Worm (Caenorhabditis elegans) whole organism, midembryonic: ENCODE results near the gene sel-7.

Source experiments
- T22C8.4 ChIP-seq: fragments of 200-800 bp; sonication (Bioruptor generic); IDR thresholded peaks from 2 replicates; pipeline ENCODE4 v1.3.6; 2022; ENCODE audit warnings: missing genetic modification characterization, missing compliant biosample characterization
- cog-1 ChIP-seq: sonication (generic microtip); optimal IDR thresholded peaks from 2 replicates; lab custom pipeline; 2016; ENCODE audit warnings: missing genetic modification characterization, missing compliant biosample characterization
- flt-1 ChIP-seq: fragments of 200-800 bp; sonication (Bioruptor generic); IDR thresholded peaks from 2 replicates; pipeline ENCODE4 v1.3.6; 2022; ENCODE audit warnings: missing genetic modification characterization, missing compliant biosample characterization
- klf-2 ChIP-seq: fragments of 200-800 bp; sonication (Bioruptor generic); conservative IDR thresholded peaks from 2 replicates; pipeline ENCODE4 v1.3.6; 2022; ENCODE audit warnings: missing genetic modification reagents, missing genetic modification characterization, missing compliant biosample characterization
- med-1 ChIP-seq: sonication (generic microtip); optimal IDR thresholded peaks from 2 replicates; lab custom pipeline; 2017; ENCODE audit warnings: missing genetic modification characterization, mild to moderate bottlenecking, missing compliant biosample characterization, antibody characterized with exemption, missing genetic modification reagents; ENCODE audit not compliant: insufficient read depth
- ref-1 ChIP-seq: fragments of 200-800 bp; sonication (Bioruptor generic); conservative IDR thresholded peaks from 2 replicates; pipeline ENCODE4 v1.3.6; 2022; ENCODE audit warnings: missing genetic modification reagents, missing genetic modification characterization, missing compliant biosample characterization
- tab-1 ChIP-seq: fragments of 200-800 bp; sonication (Bioruptor generic); IDR thresholded peaks from 2 replicates; pipeline ENCODE4 v1.3.6; 2022; ENCODE audit warnings: missing genetic modification characterization, missing compliant biosample characterization
- ztf-23 ChIP-seq: fragments of 200-800 bp; sonication (Bioruptor generic); IDR thresholded peaks from 2 replicates; pipeline ENCODE4 v1.3.6; 2022; ENCODE audit warnings: missing genetic modification reagents, missing genetic modification characterization, missing compliant biosample characterization
- ztf-29 ChIP-seq: fragments of 200-800 bp; sonication (Bioruptor generic); IDR thresholded peaks from 2 replicates; pipeline ENCODE4 v1.3.6; 2022; ENCODE audit warnings: missing genetic modification reagents, missing genetic modification characterization, missing compliant biosample characterization

The sel-7 gene

ce11 chrX:14347573-14347972 lies 7.3 kb upstream of the sel-7 start, which contains the start of gene K04G11.3:
K04G11.3 (minus strand) TSS chrX:14347673.
- TF ChIP-seq med-1 (GFP tag; lab: Kevin White, UChicago) (no peak), klf-2 (GFP tag; lab: Robert Waterston, UW) (no peak), ref-1 (no peak), cog-1 (tag; lab: Kevin White, UChicago) (no peak), flt-1 (GFP tag; lab: Robert Waterston, UW) (no peak), tab-1 (GFP tag; lab: Robert Waterston, UW) (no peak), T22C8.4 (GFP tag; lab: Robert Waterston, UW) (no peak), ztf-23 (GFP tag; lab: Robert Waterston, UW) (no peak), ztf-29 (GFP tag; lab: Robert Waterston, UW) (no peak)

- TF ChIP-seq ztf-29 (GFP tag; lab: Robert Waterston, UW) (no peak), flt-1 (GFP tag; lab: Robert Waterston, UW) (no peak)
These were observed 558 bp downstream of the sel-7 start for ce11 chrX:14339723-14340122.

- TF ChIP-seq T22C8.4 (GFP tag; lab: Robert Waterston, UW) (no peak), tab-1 (GFP tag; lab: Robert Waterston, UW) (no peak), med-1 (GFP tag; lab: Kevin White, UChicago) (no peak), ztf-29 (GFP tag; lab: Robert Waterston, UW) (no peak), klf-2 (GFP tag; lab: Robert Waterston, UW) (no peak), cog-1 (tag; lab: Kevin White, UChicago) (no peak), ref-1 (no peak), ztf-23 (GFP tag; lab: Robert Waterston, UW) (no peak), flt-1 (GFP tag; lab: Robert Waterston, UW) (no peak)
These were observed 1.4 kb downstream of the sel-7 start for ce11 chrX:14338896-14339295.

ce11 chrX:14335621-14336020 lies 4.7 kb downstream of the sel-7 start:
- TF ChIP-seq tab-1 (GFP tag; lab: Robert Waterston, UW) (no peak), klf-2 (GFP tag; lab: Robert Waterston, UW) (no peak), T22C8.4 (GFP tag; lab: Robert Waterston, UW) (no peak), flt-1 (GFP tag; lab: Robert Waterston, UW) (no peak), ztf-23 (GFP tag; lab: Robert Waterston, UW) (no peak), ref-1 (no peak), ztf-29 (GFP tag; lab: Robert Waterston, UW) (no peak), med-1 (GFP tag; lab: Kevin White, UChicago) (no peak), cog-1 (tag; lab: Kevin White, UChicago) (no peak)

- no peak for TF ChIP-seq med-1 (GFP tag; lab: Kevin White, UChicago)
- no peak for TF ChIP-seq ztf-23 (GFP tag; lab: Robert Waterston, UW)
- no peak for TF ChIP-seq klf-2 (GFP tag; lab: Robert Waterston, UW)
- no peak for TF ChIP-seq tab-1 (GFP tag; lab: Robert Waterston, UW)
- TF ChIP-seq cog-1 (tag; lab: Kevin White, UChicago): no peak
- no peak for TF ChIP-seq ztf-29 (GFP tag; lab: Robert Waterston, UW)
- TF ChIP-seq T22C8.4 (GFP tag; lab: Robert Waterston, UW): no peak
- no peak for TF ChIP-seq ref-1
- TF ChIP-seq flt-1 (GFP tag; lab: Robert Waterston, UW): no peak
These were observed 5.1 kb downstream of the sel-7 start, which contains the start of gene K04G11.1 for ce11 chrX:14335220-14335619. K04G11.1 (plus strand) TSS chrX:14335520.

ce11 chrX:14334151-14334550 lies 6.1 kb downstream of the sel-7 start:
- no peak for TF ChIP-seq klf-2 (GFP tag; lab: Robert Waterston, UW)

- TF ChIP-seq tab-1 (GFP tag; lab: Robert Waterston, UW) (no peak), klf-2 (GFP tag; lab: Robert Waterston, UW) (no peak), cog-1 (tag; lab: Kevin White, UChicago) (no peak), ztf-29 (GFP tag; lab: Robert Waterston, UW) (no peak), med-1 (GFP tag; lab: Kevin White, UChicago) (no peak), T22C8.4 (GFP tag; lab: Robert Waterston, UW) (no peak), ref-1 (no peak), flt-1 (GFP tag; lab: Robert Waterston, UW) (no peak), ztf-23 (GFP tag; lab: Robert Waterston, UW) (no peak)
These were observed 10.9 kb downstream of the sel-7 start for ce11 chrX:14329348-14329747.

ce11 chrX:14327398-14327797 lies 12.9 kb downstream of the sel-7 start, which contains the start of gene C11H1.7:
C11H1.7 (plus strand) TSS chrX:14327409.
- TF ChIP-seq cog-1 (tag; lab: Kevin White, UChicago) (no peak), klf-2 (GFP tag; lab: Robert Waterston, UW) (no peak), med-1 (GFP tag; lab: Kevin White, UChicago) (no peak), T22C8.4 (GFP tag; lab: Robert Waterston, UW) (no peak), tab-1 (GFP tag; lab: Robert Waterston, UW) (no peak)

- TF ChIP-seq ztf-29 (GFP tag; lab: Robert Waterston, UW) (no peak), cog-1 (tag; lab: Kevin White, UChicago) (no peak), flt-1 (GFP tag; lab: Robert Waterston, UW) (no peak), med-1 (GFP tag; lab: Kevin White, UChicago) (no peak), T22C8.4 (GFP tag; lab: Robert Waterston, UW) (no peak), tab-1 (GFP tag; lab: Robert Waterston, UW) (no peak), ztf-23 (GFP tag; lab: Robert Waterston, UW) (no peak), klf-2 (GFP tag; lab: Robert Waterston, UW) (no peak), ref-1 (no peak)
These were observed 13.7 kb downstream of the sel-7 start for ce11 chrX:14326578-14326977.

ce11 chrX:14324289-14324688 lies 16.0 kb downstream of the sel-7 start:
- TF ChIP-seq ztf-29 (GFP tag; lab: Robert Waterston, UW): no peak
- no peak for TF ChIP-seq ztf-23 (GFP tag; lab: Robert Waterston, UW)
- TF ChIP-seq klf-2 (GFP tag; lab: Robert Waterston, UW): no peak
- no peak for TF ChIP-seq flt-1 (GFP tag; lab: Robert Waterston, UW)
- no peak for TF ChIP-seq T22C8.4 (GFP tag; lab: Robert Waterston, UW)
- TF ChIP-seq med-1 (GFP tag; lab: Kevin White, UChicago): no peak
- TF ChIP-seq cog-1 (tag; lab: Kevin White, UChicago): no peak
- no peak for TF ChIP-seq tab-1 (GFP tag; lab: Robert Waterston, UW)
- no peak for TF ChIP-seq ref-1
